Fruit fly (Drosophila melanogaster): ENCODE data around the gene Or85f.

The Or85f gene

dm6 chr3R:9378644-9379411 is 19.2 kb upstream of the Or85f start (continued):
- TF ChIP-seq gsb-n (tag; optimal IDR thresholded peaks at IDR 0.05) (peak; percentile 80), CG42726 (GFP tag; IDR thresholded peaks at IDR 0.05; ENCODE audit: partially characterized antibody) (no peak), Vsx1 (GFP tag; optimal IDR thresholded peaks at IDR 0.05) (peak; percentile 46), al (GFP tag; IDR thresholded peaks at IDR 0.05) (no peak), sc (optimal IDR thresholded peaks at IDR 0.05) (no peak), sc (GFP tag; optimal IDR thresholded peaks at IDR 0.05) (peak; percentile 33), danr (GFP tag; IDR thresholded peaks at IDR 0.05) (no peak), CG12942 (GFP tag; optimal IDR thresholded peaks at IDR 0.05) (no peak), salm (tag; optimal IDR thresholded peaks at IDR 0.05) (peak; percentile 4), CG10366 (GFP tag; IDR thresholded peaks at IDR 0.05) (no peak), Camta (GFP tag; optimal IDR thresholded peaks at IDR 0.05) (peak; percentile 47), CG15479 (GFP tag; optimal IDR thresholded peaks at IDR 0.05) (peak; percentile 75), ken (GFP tag; IDR thresholded peaks at IDR 0.05) (no peak), CG12071 (GFP tag; optimal IDR thresholded peaks at IDR 0.05) (no peak), kah (GFP tag; optimal IDR thresholded peaks at IDR 0.05) (no peak), CG9727 (GFP tag; optimal IDR thresholded peaks at IDR 0.05) (peak; percentile 91), maf-S (GFP tag; optimal IDR thresholded peaks at IDR 0.05) (no peak), CG12155 (GFP tag; optimal IDR thresholded peaks at IDR 0.05) (peak; percentile 22), gce (GFP tag; IDR thresholded peaks at IDR 0.05) (no peak), ranshi (GFP tag; IDR thresholded peaks at IDR 0.05) (peak; percentile 32; the same call in 1 of the 2 replicates), CG6175 (GFP tag; IDR thresholded peaks at IDR 0.05) (no peak), CG10654 (GFP tag; optimal IDR thresholded peaks at IDR 0.05) (peak; percentile 11), CG2678 (tag; optimal IDR thresholded peaks at IDR 0.05) (peak; percentile 66), CG18011 (GFP tag; optimal IDR thresholded peaks at IDR 0.05) (no peak), CG17186 (GFP tag; optimal IDR thresholded peaks at IDR 0.05) (no peak), CG15696 (tag; optimal IDR thresholded peaks at IDR 0.05) (peak; percentile 92), Gsc (GFP tag; IDR thresholded peaks at IDR 0.05) (no peak), disco-r (GFP tag; optimal IDR thresholded peaks at IDR 0.05) (no peak), btn (GFP tag; optimal IDR thresholded peaks at IDR 0.05) (no peak), Atf6 (GFP tag; IDR thresholded peaks at IDR 0.05) (no peak), CkIIα-i1 (GFP tag; IDR thresholded peaks at IDR 0.05) (no peak), Taf1 (GFP tag; IDR thresholded peaks at IDR 0.05) (no peak), pan (optimal IDR thresholded peaks at IDR 0.05) (no peak), pan (GFP tag; optimal IDR thresholded peaks at IDR 0.05 in 1 of 2, IDR thresholded peaks at IDR 0.05 in 1 of 2) (peak in 1 of 2 experiments; percentile 20), ab (GFP tag; optimal IDR thresholded peaks at IDR 0.05) (no peak), CG4360 (GFP tag; IDR thresholded peaks at IDR 0.05) (no peak), Hr51 (GFP tag; optimal IDR thresholded peaks at IDR 0.05) (peak in 1 of 2 experiments; percentile 10), CG13775 (GFP tag; optimal IDR thresholded peaks at IDR 0.05) (peak; percentile 74), CG11560 (tag; IDR thresholded peaks at IDR 0.05) (no peak), cad (GFP tag; optimal IDR thresholded peaks at IDR 0.05) (no peak), crp (GFP tag; optimal IDR thresholded peaks at IDR 0.05) (no peak), CG4820 (GFP tag; optimal IDR thresholded peaks at IDR 0.05) (peak; percentile 47), Dref (GFP tag; IDR thresholded peaks at IDR 0.05) (no peak), CG31388 (GFP tag; optimal IDR thresholded peaks at IDR 0.05) (no peak), BtbVII (GFP tag; optimal IDR thresholded peaks at IDR 0.05) (no peak), bcd (GFP tag; optimal IDR thresholded peaks at IDR 0.05) (peak; percentile 34), jing (GFP tag; optimal IDR thresholded peaks at IDR 0.05) (no peak), tio (GFP tag; optimal IDR thresholded peaks at IDR 0.05) (peak; percentile 60), zen (tag; optimal IDR thresholded peaks at IDR 0.05) (peak; percentile 71), CG8765 (GFP tag; IDR thresholded peaks at IDR 0.05) (0 out of 2 replicates have a peak, but pooled peaks have one; percentile 15), Meics (GFP tag; optimal IDR thresholded peaks at IDR 0.05) (no peak)
